Worm (Caenorhabditis elegans): ENCODE data around the gene ttr-52.

Gene ttr-52

DNA sequence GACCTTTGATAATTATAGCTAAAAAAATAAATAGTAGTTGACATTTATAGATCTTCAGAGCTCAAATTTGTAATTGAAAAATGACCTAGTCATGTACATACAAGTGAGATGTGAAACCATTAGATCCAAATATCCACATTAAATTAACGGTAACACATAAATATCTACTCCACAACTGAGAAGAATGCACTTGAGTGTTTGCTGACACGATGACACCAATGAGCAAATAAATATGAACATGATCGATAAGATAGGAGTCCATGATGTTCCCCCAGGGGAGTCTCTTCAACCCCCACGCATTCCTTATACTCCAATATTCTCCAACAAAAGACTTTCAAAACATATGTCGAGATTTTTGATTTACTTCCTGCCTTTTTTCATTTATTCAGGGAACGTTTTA lies at the start of gene ttr-52:
TSS of gene ttr-52 (plus strand) at position 301 of the 400 bp plus-strand sequence.
- no peak for TF ChIP-seq nhr-129 (tag; optimal IDR thresholded peaks at IDR 0.05)
- TF ChIP-seq aly-2 (tag; optimal IDR thresholded peaks at IDR 0.05) = no peak
- TF ChIP-seq fos-1 (tag; optimal IDR thresholded peaks at IDR 0.05) = no peak
- TF ChIP-seq nhr-6 (tag; optimal IDR thresholded peaks at IDR 0.05) = no peak
- TF ChIP-seq ZK546.5 (tag; optimal IDR thresholded peaks at IDR 0.05) = no peak
- TF ChIP-seq sma-3 (GFP tag; optimal IDR thresholded peaks at IDR 0.05) = no peak
- TF ChIP-seq unc-55 (GFP tag; optimal IDR thresholded peaks at IDR 0.05) = no peak
- TF ChIP-seq unc-62 (GFP tag; optimal IDR thresholded peaks at IDR 0.05) = no peak
- TF ChIP-seq unc-39 (tag; optimal IDR thresholded peaks at IDR 0.05) = no peak

DNA sequence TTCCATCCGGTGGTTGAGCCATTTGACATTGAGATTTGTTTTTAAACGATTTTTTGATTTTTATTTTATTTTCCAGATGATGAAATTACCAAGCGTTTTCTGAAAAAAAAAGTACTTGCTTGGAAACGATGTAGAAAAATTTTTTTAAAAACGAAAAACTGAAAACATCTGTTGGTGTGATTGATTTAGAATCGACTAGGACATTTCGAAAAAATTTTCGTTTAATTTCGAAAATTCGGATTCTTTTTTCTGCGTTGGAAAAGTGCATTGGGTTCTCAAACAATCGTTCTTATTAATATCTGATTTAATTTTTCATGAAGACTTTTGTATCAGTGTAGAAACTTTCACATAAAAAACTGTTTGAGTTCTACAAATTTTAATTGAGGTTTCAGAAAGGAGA lies 45.3 kb upstream of the ttr-52 start, which contains the start of gene F53A2.9:
TSS of gene F53A2.9 (minus strand) at position 101 of the 400 bp plus-strand sequence.
- TF ChIP-seq mbf-1 (tag; optimal IDR thresholded peaks at IDR 0.05) (no peak), snpc-4 (tag; optimal IDR thresholded peaks at IDR 0.05) (no peak), sem-4 (tag; optimal IDR thresholded peaks at IDR 0.05) (no peak), gmeb-1 (tag; optimal IDR thresholded peaks at IDR 0.05) (no peak), ztf-4 (tag; optimal IDR thresholded peaks at IDR 0.05) (no peak), mdl-1 (tag; optimal IDR thresholded peaks at IDR 0.05) (no peak), ZK546.5 (tag; optimal IDR thresholded peaks at IDR 0.05) (no peak), sma-9 (GFP tag; optimal IDR thresholded peaks at IDR 0.05) (no peak), sma-9 (tag; optimal IDR thresholded peaks at IDR 0.05) (no peak), nhr-12 (tag; optimal IDR thresholded peaks at IDR 0.05) (no peak), blmp-1 (tag; optimal IDR thresholded peaks at IDR 0.05; ENCODE audit: insufficient read depth) (no peak), C34F6.9 (tag; optimal IDR thresholded peaks at IDR 0.05) (no peak)

DNA sequence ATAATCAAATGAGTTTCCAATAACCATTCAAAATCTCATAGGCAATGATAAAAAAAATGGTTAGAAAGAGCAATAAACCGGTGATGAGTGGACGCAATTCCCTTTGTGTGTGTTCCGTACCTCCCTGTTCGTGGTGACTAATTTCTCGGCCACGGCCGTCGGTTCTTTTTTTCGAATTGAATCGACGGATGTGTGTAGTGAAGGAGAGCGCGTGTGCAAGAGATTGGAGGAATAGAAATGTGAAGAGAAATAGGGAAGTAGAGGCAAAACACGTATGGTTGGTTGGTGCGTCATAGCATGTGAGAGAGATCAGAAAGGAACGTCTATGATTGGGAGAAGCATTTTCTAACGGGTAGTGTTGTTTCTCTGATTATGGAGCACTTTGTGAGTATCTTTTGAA lies 44.7 kb upstream of the ttr-52 start:
- TF ChIP-seq crh-2 (tag; optimal IDR thresholded peaks at IDR 0.05) (peak; percentile 25), nhr-25 (tag; optimal IDR thresholded peaks at IDR 0.05) (peak; percentile 56), mbf-1 (tag; optimal IDR thresholded peaks at IDR 0.05) (no peak), lsy-2 (tag; optimal IDR thresholded peaks at IDR 0.05) (peak in 1 of 2 experiments; percentile 65), lin-13 (GFP tag; optimal IDR thresholded peaks at IDR 0.05) (peak; percentile 16), mdl-1 (tag; optimal IDR thresholded peaks at IDR 0.05) (peak; percentile 5 to 23), C34F6.9 (tag; optimal IDR thresholded peaks at IDR 0.05) (peak; percentile 86), unc-55 (GFP tag; optimal IDR thresholded peaks at IDR 0.05) (peak; percentile 59), dmd-4 (tag; optimal IDR thresholded peaks at IDR 0.05) (no peak), ceh-16 (tag; optimal IDR thresholded peaks at IDR 0.05) (no peak), nhr-129 (tag; optimal IDR thresholded peaks at IDR 0.05) (peak; percentile 74), nhr-12 (tag; optimal IDR thresholded peaks at IDR 0.05) (no peak), nhr-21 (tag; optimal IDR thresholded peaks at IDR 0.05) (peak; percentile 32), ztf-1 (GFP tag; conservative IDR thresholded peaks at IDR 0.05) (no peak), lin-39 (tag; optimal IDR thresholded peaks at IDR 0.05) (no peak), sma-9 (GFP tag; optimal IDR thresholded peaks at IDR 0.05) (peak; percentile 37), sma-9 (tag; optimal IDR thresholded peaks at IDR 0.05) (no peak), alr-1 (tag; optimal IDR thresholded peaks at IDR 0.05) (no peak), lin-11 (tag; optimal IDR thresholded peaks at IDR 0.05) (peak; percentile 21), fos-1 (tag; optimal IDR thresholded peaks at IDR 0.05) (peak; percentile 99)

DNA sequence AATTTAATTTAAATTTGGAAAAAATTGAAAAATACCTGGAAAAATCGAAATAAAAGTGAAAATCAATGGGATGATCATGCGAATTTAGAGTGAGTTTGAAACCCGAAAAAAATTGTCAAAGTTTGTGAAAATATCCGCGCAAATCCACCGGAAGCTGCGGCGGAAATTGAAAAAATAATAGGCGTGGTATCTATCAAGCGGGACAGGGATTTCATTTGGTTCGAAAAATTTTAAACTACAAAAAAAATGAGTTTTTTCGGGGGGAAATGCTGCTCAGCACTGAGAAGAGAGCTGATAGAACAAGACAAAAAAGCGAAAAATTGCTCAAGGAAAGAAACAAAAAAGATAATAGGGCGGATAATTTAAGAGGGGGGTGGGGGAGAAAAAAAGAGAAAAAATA lies 33.5 kb upstream of the ttr-52 start, which contains the start of gene T03F6.9:
TSS of gene T03F6.9 (minus strand) at position 101 of the 400 bp plus-strand sequence.
- TF ChIP-seq skn-1 (tag; optimal IDR thresholded peaks at IDR 0.05) (no peak), sem-4 (tag; optimal IDR thresholded peaks at IDR 0.05) (no peak), egl-27 (tag; optimal IDR thresholded peaks at IDR 0.05) (no peak), R02D3.7 (tag; optimal IDR thresholded peaks at IDR 0.05) (no peak), lsy-2 (tag; optimal IDR thresholded peaks at IDR 0.05) (no peak), ztf-11 (tag; optimal IDR thresholded peaks at IDR 0.05) (no peak), ceh-16 (tag; optimal IDR thresholded peaks at IDR 0.05) (no peak), dmd-4 (tag; optimal IDR thresholded peaks at IDR 0.05) (no peak), unc-62 (GFP tag; optimal IDR thresholded peaks at IDR 0.05) (no peak), ZK546.5 (tag; optimal IDR thresholded peaks at IDR 0.05) (no peak), nhr-25 (tag; optimal IDR thresholded peaks at IDR 0.05) (no peak), sma-9 (GFP tag; optimal IDR thresholded peaks at IDR 0.05) (no peak), sma-9 (tag; optimal IDR thresholded peaks at IDR 0.05) (no peak), unc-55 (GFP tag; optimal IDR thresholded peaks at IDR 0.05) (no peak), lin-39 (tag; optimal IDR thresholded peaks at IDR 0.05) (no peak), nhr-23 (tag; optimal IDR thresholded peaks at IDR 0.05) (no peak), nhr-129 (tag; optimal IDR thresholded peaks at IDR 0.05) (no peak), nhr-77 (tag; optimal IDR thresholded peaks at IDR 0.05) (no peak)
